Worm (Caenorhabditis elegans) whole organism, L4 larva: ENCODE measurements around the gene ZK84.4.

Experiments used
- F26F4.8 ChIP-seq: fragments of 200-800 bp; sonication (Bioruptor generic); conservative IDR thresholded peaks from 2 replicates; pipeline ENCODE4 v1.3.6; 2022; ENCODE audit warnings: missing genetic modification characterization, missing compliant biosample characterization
- T26A8.4 ChIP-seq: fragments of 200-800 bp; sonication (Bioruptor generic); IDR thresholded peaks from 2 replicates; pipeline ENCODE4 v1.3.6; 2022; ENCODE audit warnings: missing genetic modification characterization, missing compliant biosample characterization
- Y48G9A.11 ChIP-seq: fragments of 200-800 bp; sonication (Bioruptor generic); IDR thresholded peaks from 2 replicates; pipeline ENCODE4 v1.3.6; 2022; ENCODE audit warnings: missing genetic modification reagents, missing genetic modification characterization, missing compliant biosample characterization
- Y5F2A.4 ChIP-seq: fragments of 200-800 bp; sonication (Bioruptor generic); optimal IDR thresholded peaks from 2 replicates; lab custom pipeline; 2018; ENCODE audit warnings: mild to moderate bottlenecking, missing genetic modification characterization, missing compliant biosample characterization
- Y75B8A.6 ChIP-seq: fragments of 200-800 bp; sonication (Bioruptor generic); IDR thresholded peaks from 2 replicates; pipeline ENCODE4 v1.3.6; 2022; ENCODE audit warnings: missing genetic modification reagents, missing genetic modification characterization, missing compliant biosample characterization
- ZK337.2 ChIP-seq: fragments of 200-800 bp; sonication (Bioruptor generic); IDR thresholded peaks from 2 replicates; pipeline ENCODE4 v1.3.6; 2022; ENCODE audit warnings: missing genetic modification reagents, missing genetic modification characterization, missing compliant biosample characterization
- aha-1 ChIP-seq: fragments of 150-350 bp; peaks from one replicate; lab custom pipeline; 2014; ENCODE audit warnings: missing biosample characterization, missing genetic modification characterization
- attf-4 ChIP-seq: sonication (generic microtip); optimal IDR thresholded peaks from 3 replicates; lab custom pipeline; 2017; ENCODE audit warnings: missing biosample characterization, missing genetic modification characterization
- ceh-28 ChIP-seq: fragments of 150-350 bp; optimal IDR thresholded peaks from 2 replicates; lab custom pipeline; 2014; ENCODE audit warnings: missing biosample characterization, missing genetic modification reagents, missing genetic modification characterization
- ceh-32 ChIP-seq: sonication (generic microtip); optimal IDR thresholded peaks from 2 replicates; lab custom pipeline; 2016; ENCODE audit warnings: mild to moderate bottlenecking, missing genetic modification characterization, missing compliant biosample characterization; ENCODE audit not compliant: poor library complexity
- daf-8 ChIP-seq: fragments of 200-800 bp; sonication (Bioruptor generic); IDR thresholded peaks from 2 replicates; pipeline ENCODE4 v1.3.6; 2022; ENCODE audit warnings: missing genetic modification characterization, missing compliant biosample characterization
- dmd-8 ChIP-seq: fragments of 200-800 bp; sonication (Bioruptor generic); IDR thresholded peaks from 2 replicates; pipeline ENCODE4 v1.3.6; 2022; ENCODE audit warnings: missing genetic modification characterization, missing compliant biosample characterization
- dpl-1 ChIP-seq: fragments of 150-350 bp; optimal IDR thresholded peaks from 2 replicates; lab custom pipeline; 2014; ENCODE audit warnings: missing biosample characterization, missing genetic modification reagents, missing genetic modification characterization
- fkh-10 ChIP-seq: fragments of 150-350 bp; optimal IDR thresholded peaks from 2 replicates; lab custom pipeline; 2014; ENCODE audit warnings: missing biosample characterization, missing genetic modification reagents, missing genetic modification characterization
- fos-1 ChIP-seq: fragments of 150-350 bp; optimal IDR thresholded peaks from 2 replicates; lab custom pipeline; 2014; ENCODE audit warnings: missing biosample characterization, missing genetic modification characterization
- hif-1 ChIP-seq, 2 experiments: sonication (generic microtip); optimal IDR thresholded peaks; 2 replicates each; lab custom pipeline; 2016 to 2017; ENCODE audit warnings: missing compliant biosample characterization in 2 of 2, missing genetic modification characterization in 2 of 2, missing genetic modification reagents in 2 of 2, missing genotype in 2 of 2, mild to moderate bottlenecking in 1 of 2
- hlh-30 ChIP-seq: sonication (generic microtip); optimal IDR thresholded peaks from 2 replicates; lab custom pipeline; 2017; ENCODE audit warnings: antibody characterized with exemption, mild to moderate bottlenecking, missing genetic modification characterization, missing compliant biosample characterization; ENCODE audit not compliant: insufficient read depth
- hmg-1.1 ChIP-seq: fragments of 200-800 bp; sonication (Bioruptor generic); IDR thresholded peaks from 2 replicates; pipeline ENCODE4 v1.3.6; 2022; ENCODE audit warnings: missing genetic modification reagents, missing genetic modification characterization, missing compliant biosample characterization
- jun-1 ChIP-seq: fragments of 150-350 bp; optimal IDR thresholded peaks from 2 replicates; lab custom pipeline; 2014; ENCODE audit warnings: missing biosample characterization, missing genetic modification reagents, missing genetic modification characterization
- lim-7 ChIP-seq: fragments of 200-800 bp; sonication (Bioruptor generic); IDR thresholded peaks from 2 replicates; pipeline ENCODE4 v1.3.6; 2022; ENCODE audit warnings: missing genetic modification characterization, missing compliant biosample characterization
- lin-15B ChIP-seq: fragments of 150-350 bp; sonication (generic microtip); optimal IDR thresholded peaks from 3 replicates; lab custom pipeline; 2014; ENCODE audit warnings: missing biosample characterization, missing genetic modification characterization
- lsy-2 ChIP-seq, 2 experiments: fragments of 150-350 bp in 1 of 2; sonication (generic microtip) in 1 of 2; optimal IDR thresholded peaks; 2 replicates each; lab custom pipeline; 2014 to 2017; ENCODE audit warnings: missing biosample characterization in 2 of 2, missing genetic modification characterization in 2 of 2
- mep-1 ChIP-seq: fragments of 150-350 bp; sonication (generic microtip); optimal IDR thresholded peaks from 3 replicates; lab custom pipeline; 2014; ENCODE audit warnings: missing biosample characterization, missing genetic modification characterization
- nhr-28 ChIP-seq: fragments of 150-350 bp; optimal IDR thresholded peaks from 2 replicates; lab custom pipeline; 2014; ENCODE audit warnings: missing biosample characterization, missing genetic modification characterization
- nhr-42 ChIP-seq: fragments of 200-800 bp; sonication (Bioruptor generic); IDR thresholded peaks from 2 replicates; pipeline ENCODE4 v1.3.6; 2022; ENCODE audit warnings: missing genetic modification characterization, missing compliant biosample characterization
- nhr-77 ChIP-seq: fragments of 150-350 bp; optimal IDR thresholded peaks from 2 replicates; lab custom pipeline; 2014; ENCODE audit warnings: missing biosample characterization, missing genetic modification characterization
- pha-4 ChIP-seq, 2 experiments: fragments of 150-350 bp in 1 of 2; fragments of 200-800 bp in 1 of 2; sonication (Bioruptor generic) in 1 of 2; IDR thresholded peaks in 1 of 2; optimal IDR thresholded peaks in 1 of 2; 2 replicates each; pipeline versions ENCODE4 v1.3.6 to Lab custom; 2014 to 2022; ENCODE audit warnings: missing genetic modification characterization in 2 of 2, missing genetic modification reagents in 2 of 2, missing biosample characterization in 1 of 2, missing compliant biosample characterization in 1 of 2
- php-3 ChIP-seq: fragments of 200-800 bp; sonication (Bioruptor generic); IDR thresholded peaks from 2 replicates; pipeline ENCODE4 v1.3.6; 2022; ENCODE audit warnings: missing genetic modification reagents, missing genetic modification characterization, missing compliant biosample characterization
- rbr-2 ChIP-seq: sonication (generic microtip); optimal IDR thresholded peaks from 2 replicates; lab custom pipeline; 2016; ENCODE audit warnings: missing genotype, missing genetic modification characterization, missing compliant biosample characterization
- set-16 ChIP-seq: fragments of 200-800 bp; sonication (Bioruptor generic); IDR thresholded peaks from 2 replicates; pipeline ENCODE4 v1.3.6; 2022; ENCODE audit warnings: missing genetic modification reagents, missing genetic modification characterization, missing compliant biosample characterization
- tra-1 ChIP-seq: fragments of 200-800 bp; sonication (Bioruptor generic); IDR thresholded peaks from 2 replicates; pipeline ENCODE4 v1.3.6; 2022; ENCODE audit warnings: missing genetic modification reagents, missing genetic modification characterization, missing compliant biosample characterization
- unc-62 ChIP-seq, 3 experiments: fragments of 150-350 bp in 1 of 3; sonication (generic microtip); optimal IDR thresholded peaks in 2 of 3; peaks in 1 of 3; 1 replicate in 1 of 3; 2 replicates in 2 of 3; lab custom pipeline; 2014 to 2017; ENCODE audit warnings: missing biosample characterization in 3 of 3, missing genetic modification characterization in 3 of 3, missing genetic modification reagents in 3 of 3, missing genotype in 1 of 3
- vab-7 ChIP-seq: fragments of 200-800 bp; sonication (Bioruptor generic); IDR thresholded peaks from 2 replicates; pipeline ENCODE4 v1.3.6; 2022; ENCODE audit warnings: missing genetic modification reagents, missing genetic modification characterization, missing compliant biosample characterization
- zag-1 ChIP-seq: fragments of 150-350 bp; optimal IDR thresholded peaks from 2 replicates; lab custom pipeline; 2014; ENCODE audit warnings: missing biosample characterization, missing genetic modification characterization
- zip-2 ChIP-seq: fragments of 150-350 bp; optimal IDR thresholded peaks from 2 replicates; lab custom pipeline; 2014; ENCODE audit warnings: missing biosample characterization, missing genetic modification characterization

ZK84.4 gene

DNA sequence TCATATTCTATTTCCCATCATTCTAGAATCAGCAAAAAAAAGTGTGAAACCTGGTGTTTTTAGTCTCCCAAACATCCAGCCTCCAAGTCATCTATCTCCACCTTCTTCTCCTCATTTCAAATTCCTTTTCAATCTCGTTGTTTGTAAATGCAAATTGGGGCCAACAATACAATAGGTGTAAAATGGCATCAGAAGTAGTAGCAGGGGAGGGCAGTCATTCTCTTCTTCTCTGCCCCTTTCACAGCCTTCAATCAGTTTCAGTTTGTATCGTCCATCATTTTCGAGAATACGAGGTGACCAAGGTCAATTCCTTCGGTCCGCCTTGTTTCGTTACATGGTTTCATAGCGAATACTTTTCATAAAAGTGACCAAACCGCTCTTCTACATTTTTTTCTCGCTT lies 39.5 kb downstream of the ZK84.4 start, which contains the start of gene B0034.4:
B0034.4 (minus strand) TSS at position 229 of the 400 bp plus-strand sequence.
- no peak for TF ChIP-seq hif-1 (tag; optimal IDR thresholded peaks at IDR 0.05; lab: Kevin White, UChicago)
- TF ChIP-seq fos-1 (tag; lab: Kevin White, UChicago) = no peak
- TF ChIP-seq nhr-42 = no peak
- TF ChIP-seq tra-1 (GFP tag; lab: Robert Waterston, UW) = no peak
- TF ChIP-seq Y75B8A.6 (GFP tag; lab: Robert Waterston, UW) = no peak
- no peak for TF ChIP-seq hlh-30 (tag; lab: Kevin White, UChicago)
- peak in 1 of 2 experiments; percentile 96 for TF ChIP-seq unc-62 (GFP tag; optimal IDR thresholded peaks at IDR 0.05 in 1 of 2; lab: Kevin White, UChicago)
- TF ChIP-seq unc-62 (tag; optimal IDR thresholded peaks at IDR 0.05; lab: Kevin White, UChicago) = no peak
- TF ChIP-seq dmd-8 (GFP tag; lab: Robert Waterston, UW) = no peak
- no peak for TF ChIP-seq zip-2 (tag; lab: Kevin White, UChicago)
- no peak for TF ChIP-seq php-3 (GFP tag; lab: Robert Waterston, UW)
- TF ChIP-seq Y5F2A.4 (GFP tag; lab: Kevin White, UChicago) = no peak
- TF ChIP-seq pha-4 (GFP tag; IDR thresholded peaks at IDR 0.05; lab: Robert Waterston, UW) = no peak
- TF ChIP-seq pha-4 (tag; optimal IDR thresholded peaks at IDR 0.05; lab: Kevin White, UChicago) = no peak
- peak; percentile 59 for TF ChIP-seq aha-1 (tag; lab: Kevin White, UChicago)
- TF ChIP-seq Y48G9A.11 (GFP tag; lab: Robert Waterston, UW) = no peak
- TF ChIP-seq, all 104 proteins: peak for 2

DNA sequence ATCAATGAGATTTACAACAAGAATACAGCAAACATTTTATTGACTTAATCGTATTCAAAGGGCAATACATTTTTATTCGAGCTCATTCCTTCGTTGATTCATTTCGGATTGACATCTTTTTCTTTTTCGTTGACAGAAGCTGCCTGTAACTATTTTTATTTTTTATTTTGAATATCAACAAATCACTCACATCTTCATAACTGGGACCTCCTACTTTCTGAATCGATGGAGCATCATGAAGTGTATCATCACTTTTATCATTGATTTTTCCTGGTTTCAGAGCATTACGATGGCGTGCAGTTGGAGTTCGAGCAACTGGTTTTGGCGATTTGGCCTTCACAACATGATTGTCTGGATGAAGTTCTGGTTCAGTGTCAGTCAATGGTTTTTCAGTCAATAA lies 40.8 kb downstream of the ZK84.4 start, which contains the start of gene B0034.1:
B0034.1 (plus strand) TSS at position 301 of the 400 bp plus-strand sequence.
- TF ChIP-seq jun-1 (tag; lab: Kevin White, UChicago) (no peak), ZK337.2 (no peak), attf-4 (tag; lab: Kevin White, UChicago) (no peak), nhr-77 (tag; lab: Kevin White, UChicago) (no peak), ceh-28 (tag; lab: Kevin White, UChicago) (no peak)

DNA sequence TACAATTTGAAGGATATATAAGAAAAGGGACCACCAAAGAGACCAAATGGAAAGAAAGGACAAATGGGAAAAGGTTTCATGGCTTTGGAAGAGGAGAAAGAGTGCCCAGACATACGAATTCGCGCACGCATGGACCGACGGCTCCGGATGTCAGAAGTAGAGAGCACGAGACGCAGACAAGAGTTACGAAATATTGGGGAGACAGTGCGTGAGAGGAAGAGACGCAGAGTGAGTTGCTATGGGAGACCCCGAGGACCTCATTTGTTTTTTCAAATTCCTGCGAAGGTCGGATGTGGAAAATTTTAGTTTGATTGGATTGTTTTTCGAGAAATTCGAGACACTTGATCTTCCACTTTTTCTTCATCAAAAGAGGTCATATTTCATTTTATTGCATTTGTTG lies 42.1 kb downstream of the ZK84.4 start:
- TF ChIP-seq aha-1 (tag; lab: Kevin White, UChicago) (peak; percentile 9), zip-2 (tag; lab: Kevin White, UChicago) (no peak), hlh-30 (tag; lab: Kevin White, UChicago) (peak; percentile 7), rbr-2 (tag; lab: Kevin White, UChicago) (no peak), F26F4.8 (GFP tag; lab: Robert Waterston, UW) (no peak), nhr-42 (no peak), fos-1 (tag; lab: Kevin White, UChicago) (no peak), ZK337.2 (no peak), php-3 (GFP tag; lab: Robert Waterston, UW) (no peak), fkh-10 (GFP tag; lab: Kevin White, UChicago) (peak; percentile 24), T26A8.4 (GFP tag; lab: Robert Waterston, UW) (no peak), dpl-1 (no peak), hmg-1.1 (peak; percentile 31; the same call in 1 of the 2 replicates), mep-1 (tag; lab: Kevin White, UChicago) (peak; percentile 4), zag-1 (tag; lab: Kevin White, UChicago) (no peak), ceh-32 (tag; lab: Kevin White, UChicago) (no peak), daf-8 (GFP tag; lab: Robert Waterston, UW) (no peak), lsy-2 (tag; optimal IDR thresholded peaks at IDR 0.05; lab: Kevin White, UChicago) (peak in 1 of 2 experiments; percentile 44), nhr-28 (tag; lab: Kevin White, UChicago) (no peak), vab-7 (GFP tag; lab: Robert Waterston, UW) (no peak), lin-15B (tag; lab: Kevin White, UChicago) (no peak), unc-62 (GFP tag; optimal IDR thresholded peaks at IDR 0.05 in 1 of 2; lab: Kevin White, UChicago) (peak in 1 of 2 experiments; percentile 37), unc-62 (tag; optimal IDR thresholded peaks at IDR 0.05; lab: Kevin White, UChicago) (no peak), lim-7 (GFP tag; lab: Robert Waterston, UW) (no peak), set-16 (GFP tag; lab: Robert Waterston, UW) (no peak)
